Fruit fly (Drosophila melanogaster) whole organism, embryonic: ENCODE data around the gene CG13137.

Experiments
- Abd-B ChIP-seq: fragments of 200-800 bp; sonication (Bioruptor generic); optimal IDR thresholded peaks from 2 replicates; lab custom pipeline; 2018; ENCODE audit warnings: missing biosample characterization, mild to moderate bottlenecking, missing genetic modification characterization, moderate library complexity
- B-H1 ChIP-seq: fragments of 200-800 bp; sonication (Bioruptor generic); IDR thresholded peaks from 3 replicates; pipeline ENCODE4 v1.3.6; 2022; ENCODE audit warnings: missing biosample characterization, missing genetic modification characterization
- Bgb ChIP-seq: fragments of 200-800 bp; sonication (Bioruptor generic); IDR thresholded peaks from 2 replicates; pipeline ENCODE4 v1.3.6; 2022; ENCODE audit warnings: missing biosample characterization, missing genetic modification characterization; ENCODE audit not compliant: partially characterized antibody
- CG10209 ChIP-seq: fragments of 200-800 bp; sonication (Bioruptor generic); optimal IDR thresholded peaks from 3 replicates; lab custom pipeline; 2017; ENCODE audit warnings: missing biosample characterization, mild to moderate bottlenecking, missing genetic modification characterization, missing genetic modification reagents
- CG10366 ChIP-seq: fragments of 200-800 bp; sonication (Bioruptor generic); IDR thresholded peaks from 2 replicates; pipeline ENCODE4 v1.3.6; 2022; ENCODE audit warnings: missing biosample characterization, missing genetic modification characterization
- CG10543 ChIP-seq: fragments of 200-800 bp; sonication (Bioruptor generic); optimal IDR thresholded peaks from 3 replicates; lab custom pipeline; 2017; ENCODE audit warnings: missing biosample characterization, mild to moderate bottlenecking, missing genetic modification characterization, moderate library complexity
- CG11456 ChIP-seq: fragments of 200-800 bp; sonication (Bioruptor generic); IDR thresholded peaks from 3 replicates; pipeline ENCODE4 v1.3.6; 2022; ENCODE audit warnings: missing biosample characterization, missing genetic modification characterization
- CG11723 ChIP-seq: fragments of 200-800 bp; sonication (Bioruptor generic); optimal IDR thresholded peaks from 2 replicates; lab custom pipeline; 2017; ENCODE audit warnings: missing biosample characterization, mild to moderate bottlenecking, missing genetic modification characterization
- CG12942 ChIP-seq: fragments of 200-800 bp; sonication (Bioruptor generic); optimal IDR thresholded peaks from 3 replicates; lab custom pipeline; 2016; ENCODE audit warnings: missing biosample characterization, missing genetic modification characterization
- CG13775 ChIP-seq: fragments of 200-800 bp; sonication (Bioruptor generic); optimal IDR thresholded peaks from 3 replicates; lab custom pipeline; 2017; ENCODE audit warnings: missing biosample characterization, mild to moderate bottlenecking, missing genetic modification characterization
- CG14014 ChIP-seq: fragments of 200-800 bp; sonication (Bioruptor generic); IDR thresholded peaks from 2 replicates; pipeline ENCODE4 v1.3.6; 2022; ENCODE audit warnings: missing biosample characterization, missing genetic modification characterization
- CG15269 ChIP-seq: fragments of 200-800 bp; sonication (Bioruptor generic); optimal IDR thresholded peaks from 2 replicates; lab custom pipeline; 2018; ENCODE audit warnings: missing biosample characterization, mild to moderate bottlenecking, missing genetic modification characterization, moderate library complexity
- CG1602 ChIP-seq: fragments of 200-800 bp; sonication (Bioruptor generic); optimal IDR thresholded peaks from 3 replicates; lab custom pipeline; 2016; ENCODE audit warnings: missing biosample characterization, missing genetic modification characterization
- CG1603 ChIP-seq: fragments of 200-800 bp; sonication (Bioruptor generic); optimal IDR thresholded peaks from 2 replicates; lab custom pipeline; 2019; ENCODE audit warnings: missing biosample characterization, mild to moderate bottlenecking, missing genetic modification characterization, moderate library complexity
- CG2875 ChIP-seq: fragments of 200-800 bp; sonication (Bioruptor generic); optimal IDR thresholded peaks from 2 replicates; lab custom pipeline; 2017; ENCODE audit warnings: missing biosample characterization, mild to moderate bottlenecking, missing genetic modification characterization, missing genetic modification reagents
- CG6254 ChIP-seq: fragments of 200-800 bp; sonication (Bioruptor generic); optimal IDR thresholded peaks from 3 replicates; lab custom pipeline; 2017; ENCODE audit warnings: mild to moderate bottlenecking, missing biosample characterization, missing genetic modification reagents, missing genetic modification characterization
- CG8281 ChIP-seq: fragments of 200-800 bp; sonication (Bioruptor generic); optimal IDR thresholded peaks from 2 replicates; lab custom pipeline; 2018; ENCODE audit warnings: missing biosample characterization, mild to moderate bottlenecking, missing genetic modification characterization, moderate library complexity
- CG9437 ChIP-seq: fragments of 200-800 bp; sonication (Bioruptor generic); optimal IDR thresholded peaks from 2 replicates; lab custom pipeline; 2018; ENCODE audit warnings: missing biosample characterization, mild to moderate bottlenecking, missing genetic modification characterization
- E2f2 ChIP-seq: fragments of 200-800 bp; sonication (Bioruptor generic); IDR thresholded peaks from 2 replicates; pipeline ENCODE4 v1.3.6; 2022; ENCODE audit warnings: missing biosample characterization, missing genetic modification characterization
- Elba2 ChIP-seq: fragments of 200-800 bp; sonication (Bioruptor generic); optimal IDR thresholded peaks from 3 replicates; lab custom pipeline; 2016; ENCODE audit warnings: missing biosample characterization, missing genetic modification characterization
- Hey ChIP-seq: fragments of 200-800 bp; sonication (Bioruptor generic); optimal IDR thresholded peaks from 3 replicates; lab custom pipeline; 2018; ENCODE audit warnings: missing biosample characterization, mild to moderate bottlenecking, missing genetic modification characterization
- MTF-1 ChIP-seq: fragments of 200-800 bp; sonication (Bioruptor generic); optimal IDR thresholded peaks from 2 replicates; lab custom pipeline; 2018; ENCODE audit warnings: missing biosample characterization, mild to moderate bottlenecking, missing genetic modification characterization, borderline replicate concordance
- Oaz ChIP-seq: fragments of 200-800 bp; sonication (Bioruptor generic); IDR thresholded peaks from 2 replicates; pipeline ENCODE4 v1.3.6; 2022; ENCODE audit warnings: missing biosample characterization, missing genetic modification characterization
- Pdp1 ChIP-seq, 2 experiments: fragments of 200-800 bp; sonication (Bioruptor generic); optimal IDR thresholded peaks; 3 replicates each; lab custom pipeline; 2016; ENCODE audit warnings: missing biosample characterization in 2 of 2, missing genetic modification characterization in 2 of 2, mild to moderate bottlenecking in 1 of 2, moderate library complexity in 1 of 2
- Sin3A ChIP-seq: fragments of >200 bp; optimal IDR thresholded peaks from 2 replicates; lab custom pipeline; 2018
- Sox102F ChIP-seq: fragments of 200-800 bp; sonication (Bioruptor generic); optimal IDR thresholded peaks from 2 replicates; lab custom pipeline; 2018; ENCODE audit warnings: missing biosample characterization, mild to moderate bottlenecking, missing genetic modification characterization, moderate library complexity
- TFAM ChIP-seq: fragments of 200-800 bp; sonication (Bioruptor generic); optimal IDR thresholded peaks from 2 replicates; lab custom pipeline; 2017; ENCODE audit warnings: missing biosample characterization, missing genetic modification characterization, inconsistent platforms
- Tbp ChIP-seq: fragments of >200 bp; optimal IDR thresholded peaks from 2 replicates; lab custom pipeline; 2018; ENCODE audit warnings: missing biosample characterization, missing genetic modification characterization
- Xrp1 ChIP-seq: fragments of 200-800 bp; sonication (Bioruptor generic); IDR thresholded peaks from 2 replicates; pipeline ENCODE4 v1.3.6; 2022; ENCODE audit warnings: missing biosample characterization, missing genetic modification characterization
- abd-A ChIP-seq: fragments of 200-800 bp; sonication (Bioruptor generic); optimal IDR thresholded peaks from 3 replicates; lab custom pipeline; 2019; ENCODE audit warnings: missing biosample characterization, mild to moderate bottlenecking, missing genetic modification characterization, moderate library complexity
- az2 ChIP-seq: fragments of 200-800 bp; sonication (Bioruptor generic); optimal IDR thresholded peaks from 3 replicates; lab custom pipeline; 2016; ENCODE audit warnings: missing biosample characterization, missing genetic modification characterization
- chif ChIP-seq, 2 experiments: fragments of 200-800 bp; sonication (Bioruptor generic); optimal IDR thresholded peaks; 3 replicates each; lab custom pipeline; 2016; ENCODE audit warnings: missing biosample characterization in 2 of 2, missing genetic modification characterization in 2 of 2
- chinmo ChIP-seq: fragments of 200-800 bp; sonication (Bioruptor generic); IDR thresholded peaks from 4 replicates; pipeline ENCODE4 v1.3.6; 2022; ENCODE audit warnings: missing biosample characterization, missing genetic modification characterization; ENCODE audit not compliant: partially characterized antibody
- da ChIP-seq: fragments of 200-800 bp; sonication (Bioruptor generic); optimal IDR thresholded peaks from 2 replicates; lab custom pipeline; 2016; ENCODE audit warnings: missing biosample characterization, missing genetic modification characterization
- exex ChIP-seq: fragments of 200-800 bp; sonication (Bioruptor generic); optimal IDR thresholded peaks from 4 replicates; lab custom pipeline; 2018; ENCODE audit warnings: missing biosample characterization, mild to moderate bottlenecking, missing genetic modification characterization, moderate library complexity
- fu2 ChIP-seq: fragments of 200-800 bp; sonication (Bioruptor generic); optimal IDR thresholded peaks from 2 replicates; lab custom pipeline; 2016; ENCODE audit warnings: missing biosample characterization, missing genetic modification characterization
- ind ChIP-seq: fragments of 200-800 bp; sonication (Bioruptor generic); optimal IDR thresholded peaks from 3 replicates; lab custom pipeline; 2016; ENCODE audit warnings: missing biosample characterization, missing genetic modification characterization
- knrl ChIP-seq: fragments of 200-800 bp; sonication (Bioruptor generic); IDR thresholded peaks from 3 replicates; pipeline ENCODE4 v1.3.6; 2022; ENCODE audit warnings: missing biosample characterization, missing genetic modification characterization; ENCODE audit not compliant: partially characterized antibody
- lilli ChIP-seq: fragments of 200-800 bp; sonication (Bioruptor generic); optimal IDR thresholded peaks from 3 replicates; lab custom pipeline; 2016; ENCODE audit warnings: missing biosample characterization, missing genetic modification characterization
- mam ChIP-seq: fragments of 200-800 bp; sonication (Bioruptor generic); optimal IDR thresholded peaks from 3 replicates; lab custom pipeline; 2016; ENCODE audit warnings: missing biosample characterization, missing genetic modification characterization
- mld ChIP-seq: fragments of 200-800 bp; sonication (Bioruptor generic); IDR thresholded peaks from 3 replicates; pipeline ENCODE4 v1.3.6; 2022; ENCODE audit warnings: missing biosample characterization, missing genetic modification characterization; ENCODE audit not compliant: partially characterized antibody
- nerfin-1 ChIP-seq: fragments of 200-800 bp; sonication (Bioruptor generic); optimal IDR thresholded peaks from 3 replicates; lab custom pipeline; 2019; ENCODE audit warnings: missing biosample characterization, mild to moderate bottlenecking, missing genetic modification characterization, moderate library complexity
- nerfin-2 ChIP-seq: fragments of 200-800 bp; sonication (Bioruptor generic); IDR thresholded peaks from 2 replicates; pipeline ENCODE4 v1.3.6; 2022; ENCODE audit warnings: missing biosample characterization, missing genetic modification characterization; ENCODE audit not compliant: partially characterized antibody
- odd ChIP-seq: fragments of 200-800 bp; sonication (Bioruptor generic); optimal IDR thresholded peaks from 2 replicates; lab custom pipeline; 2017; ENCODE audit warnings: missing biosample characterization, mild to moderate bottlenecking, missing genetic modification characterization
- sens-2 ChIP-seq: fragments of 200-800 bp; sonication (Bioruptor generic); IDR thresholded peaks from 2 replicates; pipeline ENCODE4 v1.3.6; 2022; ENCODE audit warnings: missing biosample characterization, missing genetic modification characterization
- tap ChIP-seq: fragments of 200-800 bp; optimal IDR thresholded peaks from 3 replicates; lab custom pipeline; 2019; ENCODE audit warnings: missing biosample characterization, mild to moderate bottlenecking, missing genetic modification characterization, moderate library complexity
- tx ChIP-seq: fragments of 200-800 bp; sonication (Bioruptor generic); optimal IDR thresholded peaks from 2 replicates; lab custom pipeline; 2016; ENCODE audit warnings: missing biosample characterization, missing genetic modification characterization
- unc-4 ChIP-seq: fragments of 200-800 bp; sonication (Bioruptor generic); IDR thresholded peaks from 2 replicates; pipeline ENCODE4 v1.3.6; 2022; ENCODE audit warnings: missing biosample characterization, missing genetic modification characterization; ENCODE audit not compliant: partially characterized antibody
- wor ChIP-seq: fragments of 200-800 bp; sonication (Bioruptor generic); IDR thresholded peaks from 2 replicates; pipeline ENCODE4 v1.3.6; 2022; ENCODE audit warnings: missing biosample characterization, missing genetic modification characterization
- z ChIP-seq: fragments of 200-800 bp; sonication (Bioruptor generic); IDR thresholded peaks from 3 replicates; pipeline ENCODE4 v1.3.6; 2022; ENCODE audit warnings: missing biosample characterization, missing genetic modification characterization
- zfh1 ChIP-seq: fragments of 200-800 bp; sonication (Bioruptor generic); IDR thresholded peaks from 3 replicates; pipeline ENCODE4 v1.3.6; 2022; ENCODE audit warnings: missing biosample characterization, missing genetic modification characterization

Gene CG13137

dm6 chr2L:10143334-10143733, 29.2 kb upstream of the CG13137 start (continued):
- TF ChIP-seq CG12942 (GFP tag; lab: Kevin White, UChicago), result no peak
- peak in 1 of 2 experiments; percentile 99 for TF ChIP-seq Pdp1 (GFP tag; optimal IDR thresholded peaks at IDR 0.05; lab: Kevin White, UChicago)
- no peak for TF ChIP-seq abd-A (tag; lab: Kevin White, UChicago)
- TF ChIP-seq CG11456 (GFP tag; lab: Robert Waterston, UW), result peak; percentile 53; the same call in 1 of the 3 replicates
- no peak for TF ChIP-seq B-H1 (GFP tag; lab: Robert Waterston, UW)
- no peak for TF ChIP-seq z (GFP tag; lab: Robert Waterston, UW)
- TF ChIP-seq CG10209 (GFP tag; lab: Kevin White, UChicago), result no peak
- no peak for TF ChIP-seq Sox102F (GFP tag; lab: Kevin White, UChicago)
- no peak for TF ChIP-seq lilli (GFP tag; lab: Kevin White, UChicago)
- TF ChIP-seq tap (tag; lab: Kevin White, UChicago), result peak; percentile 51
- TF ChIP-seq Hey (tag; lab: Kevin White, UChicago), result no peak
- 0 out of 2 replicates have a peak, but pooled peaks have one; percentile 35 for TF ChIP-seq nerfin-2
- TF ChIP-seq CG13775 (GFP tag; lab: Kevin White, UChicago), result peak; percentile 53
- TF ChIP-seq mam (GFP tag; lab: Kevin White, UChicago), result no peak
- TF ChIP-seq Elba2 (GFP tag; lab: Kevin White, UChicago), result no peak
- TF ChIP-seq CG1603 (tag; lab: Kevin White, UChicago), result no peak
- no peak for TF ChIP-seq odd (GFP tag; lab: Kevin White, UChicago)
- TF ChIP-seq MTF-1, result peak; percentile 55
- no peak for TF ChIP-seq CG11723
- TF ChIP-seq CG10366, result no peak
- TF ChIP-seq CG8281 (tag; lab: Kevin White, UChicago), result peak; percentile 23
- TF ChIP-seq E2f2 (GFP tag; lab: Robert Waterston, UW), result no peak
- TF ChIP-seq tx (GFP tag; lab: Kevin White, UChicago), result no peak
- no peak for TF ChIP-seq wor (GFP tag; lab: Robert Waterston, UW)
- no peak for TF ChIP-seq CG10543
- no peak for TF ChIP-seq CG15269 (tag; lab: Kevin White, UChicago)
- no peak for TF ChIP-seq CG9437 (GFP tag; lab: Kevin White, UChicago)
- TF ChIP-seq az2 (GFP tag; lab: Kevin White, UChicago), result no peak
- TF ChIP-seq Xrp1 (GFP tag; lab: Robert Waterston, UW), result no peak
- TF ChIP-seq TFAM (GFP tag; lab: Kevin White, UChicago), result no peak
- no peak for TF ChIP-seq CG14014 (GFP tag; lab: Robert Waterston, UW)
- no peak for TF ChIP-seq Bgb (GFP tag; lab: Robert Waterston, UW)
- TF ChIP-seq exex (tag; lab: Kevin White, UChicago), result peak; percentile 31
- TF ChIP-seq chif (GFP tag; optimal IDR thresholded peaks at IDR 0.05; lab: Kevin White, UChicago), result no peak
- TF ChIP-seq fu2 (GFP tag; lab: Kevin White, UChicago), result no peak
- no peak for TF ChIP-seq mld (GFP tag; lab: Robert Waterston, UW)
- no peak for TF ChIP-seq Sin3A (lab: Kevin White, UChicago)
- TF ChIP-seq chinmo (GFP tag; lab: Robert Waterston, UW), result no peak
- TF ChIP-seq unc-4 (GFP tag; lab: Robert Waterston, UW), result no peak
- no peak for TF ChIP-seq Tbp
- TF ChIP-seq zfh1, result no peak
- TF ChIP-seq CG6254 (GFP tag; lab: Kevin White, UChicago), result peak; percentile 26
- peak; percentile 76 for TF ChIP-seq nerfin-1
- TF ChIP-seq ind (GFP tag; lab: Kevin White, UChicago), result no peak
- no peak for TF ChIP-seq CG1602 (GFP tag; lab: Kevin White, UChicago)
- no peak for TF ChIP-seq CG2875
- TF ChIP-seq da, result no peak
- TF ChIP-seq Abd-B, result no peak
- no peak for TF ChIP-seq Oaz (GFP tag; lab: Robert Waterston, UW)
- no peak for TF ChIP-seq sens-2 (GFP tag; lab: Robert Waterston, UW)
- TF ChIP-seq knrl (GFP tag; lab: Robert Waterston, UW), result no peak
